Worm (Caenorhabditis elegans) whole organism, L4 larva: ENCODE data around the gene rcan-1.

Experiments
- T26A8.4 ChIP-seq: fragments of 200-800 bp; sonication (Bioruptor generic); IDR thresholded peaks from 2 replicates; pipeline ENCODE4 v1.3.6; 2022; ENCODE audit warnings: missing genetic modification characterization, missing compliant biosample characterization
- attf-4 ChIP-seq: sonication (generic microtip); optimal IDR thresholded peaks from 3 replicates; lab custom pipeline; 2017; ENCODE audit warnings: missing biosample characterization, missing genetic modification characterization
- egl-27 ChIP-seq: sonication (generic microtip); optimal IDR thresholded peaks from 3 replicates; lab custom pipeline; 2017; ENCODE audit warnings: missing biosample characterization, missing genetic modification reagents, missing genetic modification characterization
- egl-43 ChIP-seq: fragments of 200-800 bp; sonication (Bioruptor generic); IDR thresholded peaks from 2 replicates; pipeline ENCODE4 v1.3.6; 2022; ENCODE audit warnings: missing genetic modification reagents, missing genetic modification characterization, missing compliant biosample characterization
- lsy-2 ChIP-seq, 2 experiments: fragments of 150-350 bp in 1 of 2; sonication (generic microtip) in 1 of 2; optimal IDR thresholded peaks; 2 replicates each; lab custom pipeline; 2014 to 2017; ENCODE audit warnings: missing biosample characterization in 2 of 2, missing genetic modification characterization in 2 of 2
- mxl-2 ChIP-seq: fragments of 200-800 bp; sonication (Bioruptor generic); conservative IDR thresholded peaks from 2 replicates; pipeline ENCODE4 v1.3.6; 2022; ENCODE audit warnings: missing genetic modification reagents, missing genetic modification characterization, missing compliant biosample characterization
- saeg-2 ChIP-seq: fragments of 200-800 bp; sonication (Bioruptor generic); IDR thresholded peaks from 2 replicates; pipeline ENCODE4 v1.3.6; 2022; ENCODE audit warnings: missing genetic modification reagents, missing genetic modification characterization, missing compliant biosample characterization
- set-16 ChIP-seq: fragments of 200-800 bp; sonication (Bioruptor generic); IDR thresholded peaks from 2 replicates; pipeline ENCODE4 v1.3.6; 2022; ENCODE audit warnings: missing genetic modification reagents, missing genetic modification characterization, missing compliant biosample characterization
- skn-1 ChIP-seq: fragments of 150-350 bp; optimal IDR thresholded peaks from 2 replicates; lab custom pipeline; 2014; ENCODE audit warnings: missing biosample characterization, missing genetic modification characterization
- spr-3 ChIP-seq: fragments of 200-800 bp; sonication (Bioruptor generic); optimal IDR thresholded peaks from 2 replicates; lab custom pipeline; 2018; ENCODE audit warnings: mild to moderate bottlenecking, missing genetic modification characterization, missing compliant biosample characterization
- zag-1 ChIP-seq: fragments of 150-350 bp; optimal IDR thresholded peaks from 2 replicates; lab custom pipeline; 2014; ENCODE audit warnings: missing biosample characterization, missing genetic modification characterization

- TF ChIP-seq egl-27 (no peak), skn-1 (tag; lab: Kevin White, UChicago) (no peak), lsy-2 (tag; optimal IDR thresholded peaks at IDR 0.05; lab: Kevin White, UChicago) (no peak), saeg-2 (no peak), set-16 (GFP tag; lab: Robert Waterston, UW) (no peak), zag-1 (no peak), attf-4 (no peak), spr-3 (no peak), mxl-2 (GFP tag; lab: Robert Waterston, UW) (no peak), egl-43 (GFP tag; lab: Robert Waterston, UW) (no peak), T26A8.4 (GFP tag; lab: Robert Waterston, UW) (no peak)
Measured at ce11 chrIII:5680141-5680540, 3.8 kb downstream of the rcan-1 start, which contains the start of gene pst-2.
